Fruit fly (Drosophila melanogaster) whole organism, embryonic: Measurements from ENCODE around the gene BCAS2.
A peak's percentile ranks its signal among the peaks of the same experiment; 100 is the strongest.

ENCODE experiments used
- B-H1 ChIP-seq: fragments of 200-800 bp; sonication (Bioruptor generic); IDR thresholded peaks from 3 replicates; pipeline ENCODE4 v1.3.6; 2022; ENCODE audit warnings: missing biosample characterization, missing genetic modification characterization
- Bdp1 ChIP-seq: fragments of 200-800 bp; sonication (Bioruptor generic); optimal IDR thresholded peaks from 3 replicates; lab custom pipeline; 2016; ENCODE audit warnings: missing biosample characterization, missing genetic modification characterization
- CG11093 ChIP-seq: fragments of 200-800 bp; sonication (Bioruptor generic); IDR thresholded peaks from 3 replicates; pipeline ENCODE4 v1.3.6; 2022; ENCODE audit warnings: missing biosample characterization, missing genetic modification characterization
- CG11723 ChIP-seq: fragments of 200-800 bp; sonication (Bioruptor generic); optimal IDR thresholded peaks from 2 replicates; lab custom pipeline; 2017; ENCODE audit warnings: missing biosample characterization, mild to moderate bottlenecking, missing genetic modification characterization
- CG12659 ChIP-seq: fragments of 200-800 bp; sonication (Bioruptor generic); optimal IDR thresholded peaks from 3 replicates; lab custom pipeline; 2017; ENCODE audit warnings: mild to moderate bottlenecking, missing biosample characterization, missing genetic modification reagents, missing genetic modification characterization
- CG12942 ChIP-seq: fragments of 200-800 bp; sonication (Bioruptor generic); optimal IDR thresholded peaks from 3 replicates; lab custom pipeline; 2016; ENCODE audit warnings: missing biosample characterization, missing genetic modification characterization
- CG14860 ChIP-seq: fragments of 200-800 bp; sonication (Bioruptor generic); IDR thresholded peaks from 3 replicates; pipeline ENCODE4 v1.3.6; 2022; ENCODE audit warnings: missing biosample characterization, missing genetic modification characterization; ENCODE audit not compliant: partially characterized antibody
- CG15011 ChIP-seq: fragments of 200-800 bp; sonication (Bioruptor generic); optimal IDR thresholded peaks from 3 replicates; lab custom pipeline; 2018; ENCODE audit warnings: missing biosample characterization, mild to moderate bottlenecking, missing genetic modification characterization
- CG15514 ChIP-seq: fragments of 200-800 bp; sonication (Bioruptor generic); optimal IDR thresholded peaks from 3 replicates; lab custom pipeline; 2017; ENCODE audit warnings: missing biosample characterization, missing genetic modification characterization, mild to moderate bottlenecking, moderate library complexity, missing genetic modification reagents
- CG18011 ChIP-seq: fragments of 200-800 bp; sonication (Bioruptor generic); optimal IDR thresholded peaks from 2 replicates; lab custom pipeline; 2017; ENCODE audit warnings: missing biosample characterization, missing genetic modification characterization, mild to moderate bottlenecking, moderate library complexity, missing genotype
- CG18262 ChIP-seq: fragments of 200-800 bp; optimal IDR thresholded peaks from 3 replicates; lab custom pipeline; 2019; ENCODE audit warnings: missing biosample characterization, mild to moderate bottlenecking, missing genetic modification characterization, moderate library complexity
- CG30403 ChIP-seq: fragments of 200-800 bp; sonication (Bioruptor generic); optimal IDR thresholded peaks from 3 replicates; lab custom pipeline; 2016; ENCODE audit warnings: missing biosample characterization, missing genetic modification characterization
- CG4360 ChIP-seq: fragments of 200-800 bp; sonication (Bioruptor generic); IDR thresholded peaks from 2 replicates; pipeline ENCODE4 v1.3.6; 2022; ENCODE audit warnings: missing biosample characterization, missing genetic modification characterization
- CG7372 ChIP-seq: fragments of 200-800 bp; sonication (Bioruptor generic); IDR thresholded peaks from 2 replicates; pipeline ENCODE4 v1.3.6; 2022; ENCODE audit warnings: missing biosample characterization, missing genetic modification characterization
- CG8765 ChIP-seq: fragments of 200-800 bp; sonication (Bioruptor generic); IDR thresholded peaks from 2 replicates; pipeline ENCODE4 v1.3.6; 2022; ENCODE audit warnings: missing biosample characterization, missing genetic modification characterization
- CG9932 ChIP-seq: fragments of 200-800 bp; sonication (Bioruptor generic); IDR thresholded peaks from 2 replicates; pipeline ENCODE4 v1.3.6; 2022; ENCODE audit warnings: missing biosample characterization, missing genetic modification characterization
- HLHmδ ChIP-seq: fragments of 200-800 bp; sonication (Bioruptor generic); optimal IDR thresholded peaks from 2 replicates; lab custom pipeline; 2018; ENCODE audit warnings: missing biosample characterization, mild to moderate bottlenecking, missing genetic modification characterization, moderate library complexity
- Hmx ChIP-seq: fragments of 200-800 bp; sonication (Bioruptor generic); optimal IDR thresholded peaks from 2 replicates; lab custom pipeline; 2016; ENCODE audit warnings: missing biosample characterization, missing genetic modification characterization
- Hr3 ChIP-seq: fragments of 200-800 bp; sonication (Bioruptor generic); optimal IDR thresholded peaks from 3 replicates; lab custom pipeline; 2016; ENCODE audit warnings: missing biosample characterization, missing genetic modification characterization
- MTF-1 ChIP-seq: fragments of 200-800 bp; sonication (Bioruptor generic); optimal IDR thresholded peaks from 2 replicates; lab custom pipeline; 2018; ENCODE audit warnings: missing biosample characterization, mild to moderate bottlenecking, missing genetic modification characterization, borderline replicate concordance
- Mad ChIP-seq: fragments of 200-800 bp; sonication (Bioruptor generic); optimal IDR thresholded peaks from 2 replicates; lab custom pipeline; 2016; ENCODE audit warnings: missing biosample characterization, missing genetic modification characterization
- Max ChIP-seq: fragments of 200-800 bp; sonication (Bioruptor generic); optimal IDR thresholded peaks from 2 replicates; lab custom pipeline; 2016; ENCODE audit warnings: missing biosample characterization, mild to moderate bottlenecking, missing genetic modification characterization
- Med ChIP-seq: fragments of 200-800 bp; sonication (Bioruptor generic); peaks from one replicate; lab custom pipeline; 2016; ENCODE audit warnings: missing biosample characterization, missing genetic modification characterization, mild to moderate bottlenecking, inconsistent platforms, moderate library complexity
- NFAT ChIP-seq: fragments of 200-800 bp; sonication (Bioruptor generic); IDR thresholded peaks from 2 replicates; pipeline ENCODE4 v1.3.6; 2022; ENCODE audit warnings: missing biosample characterization, missing genetic modification characterization
- Opbp ChIP-seq: fragments of 200-800 bp; sonication (Bioruptor generic); IDR thresholded peaks from 3 replicates; pipeline ENCODE4 v1.3.6; 2022; ENCODE audit warnings: missing biosample characterization, missing genetic modification characterization; ENCODE audit not compliant: partially characterized antibody
- PHDP ChIP-seq: fragments of 200-800 bp; sonication (Bioruptor generic); optimal IDR thresholded peaks from 3 replicates; lab custom pipeline; 2018; ENCODE audit warnings: missing biosample characterization, mild to moderate bottlenecking, missing genetic modification characterization, moderate library complexity
- Ravus ChIP-seq: fragments of 200-800 bp; sonication (Bioruptor generic); IDR thresholded peaks from 2 replicates; pipeline ENCODE4 v1.3.6; 2022; ENCODE audit warnings: missing biosample characterization, missing genetic modification characterization
- Sin3A ChIP-seq: fragments of >200 bp; optimal IDR thresholded peaks from 2 replicates; lab custom pipeline; 2018
- TFAM ChIP-seq: fragments of 200-800 bp; sonication (Bioruptor generic); optimal IDR thresholded peaks from 2 replicates; lab custom pipeline; 2017; ENCODE audit warnings: missing biosample characterization, missing genetic modification characterization, inconsistent platforms
- YL-1 ChIP-seq: fragments of 200-800 bp; sonication (Bioruptor generic); optimal IDR thresholded peaks from 3 replicates; lab custom pipeline; 2017; ENCODE audit warnings: missing biosample characterization, mild to moderate bottlenecking, missing genetic modification characterization
- az2 ChIP-seq: fragments of 200-800 bp; sonication (Bioruptor generic); optimal IDR thresholded peaks from 3 replicates; lab custom pipeline; 2016; ENCODE audit warnings: missing biosample characterization, missing genetic modification characterization
- bowl ChIP-seq: fragments of 200-800 bp; sonication (Bioruptor generic); IDR thresholded peaks from 2 replicates; pipeline ENCODE4 v1.3.6; 2022; ENCODE audit warnings: missing biosample characterization, missing genetic modification characterization
- btn ChIP-seq: fragments of 200-800 bp; sonication (Bioruptor generic); optimal IDR thresholded peaks from 2 replicates; lab custom pipeline; 2016; ENCODE audit warnings: missing biosample characterization, missing genetic modification characterization
- crp ChIP-seq, 2 experiments: fragments of 200-800 bp; sonication (Bioruptor generic); optimal IDR thresholded peaks; 2 replicates in 1 of 2; 3 replicates in 1 of 2; lab custom pipeline; 2017; ENCODE audit warnings: missing biosample characterization in 2 of 2, missing genetic modification characterization in 2 of 2, mild to moderate bottlenecking in 1 of 2, moderate library complexity in 1 of 2
- dan ChIP-seq: fragments of 200-800 bp; sonication (Bioruptor generic); IDR thresholded peaks from 2 replicates; pipeline ENCODE4 v1.3.6; 2022; ENCODE audit warnings: missing biosample characterization, missing genetic modification characterization
- dm ChIP-seq: fragments of 200-800 bp; sonication (Bioruptor generic); optimal IDR thresholded peaks from 3 replicates; lab custom pipeline; 2016; ENCODE audit warnings: missing biosample characterization, missing genetic modification characterization
- dysf ChIP-seq: fragments of 200-800 bp; sonication (Bioruptor generic); IDR thresholded peaks from 3 replicates; pipeline ENCODE4 v1.3.6; 2022; ENCODE audit warnings: missing biosample characterization, missing genetic modification characterization
- inv ChIP-seq: fragments of 200-800 bp; sonication (Bioruptor generic); IDR thresholded peaks from 2 replicates; pipeline ENCODE4 v1.3.6; 2022; ENCODE audit warnings: missing biosample characterization, missing genetic modification characterization; ENCODE audit not compliant: partially characterized antibody
- kni ChIP-seq: fragments of 200-800 bp; sonication (Bioruptor generic); optimal IDR thresholded peaks from 3 replicates; lab custom pipeline; 2017; ENCODE audit warnings: mild to moderate bottlenecking, missing biosample characterization, missing genetic modification reagents, missing genetic modification characterization
- mld ChIP-seq: fragments of 200-800 bp; sonication (Bioruptor generic); IDR thresholded peaks from 3 replicates; pipeline ENCODE4 v1.3.6; 2022; ENCODE audit warnings: missing biosample characterization, missing genetic modification characterization; ENCODE audit not compliant: partially characterized antibody
- nom ChIP-seq: fragments of 200-800 bp; sonication (Bioruptor generic); optimal IDR thresholded peaks from 2 replicates; lab custom pipeline; 2017; ENCODE audit warnings: missing biosample characterization, missing genetic modification characterization, mild to moderate bottlenecking, moderate library complexity, missing genetic modification reagents
- pros ChIP-seq: fragments of 200-800 bp; sonication (Bioruptor generic); optimal IDR thresholded peaks from 3 replicates; lab custom pipeline; 2019; ENCODE audit warnings: missing biosample characterization, mild to moderate bottlenecking, missing genetic modification characterization, moderate library complexity
- run ChIP-seq: fragments of 200-800 bp; sonication (Bioruptor generic); optimal IDR thresholded peaks from 3 replicates; lab custom pipeline; 2018; ENCODE audit warnings: missing biosample characterization, mild to moderate bottlenecking, missing genetic modification characterization
- sens ChIP-seq: fragments of 200-800 bp; sonication (Bioruptor generic); peaks from one replicate; lab custom pipeline; 2016; ENCODE audit warnings: missing biosample characterization, missing genetic modification characterization
- seq ChIP-seq: fragments of 200-800 bp; sonication (Bioruptor generic); IDR thresholded peaks from 2 replicates; pipeline ENCODE4 v1.3.6; 2022; ENCODE audit warnings: missing biosample characterization, missing genetic modification characterization
- tll ChIP-seq, 2 experiments: fragments of 200-800 bp in 1 of 2; fragments of >200 bp in 1 of 2; sonication (Bioruptor generic) in 1 of 2; optimal IDR thresholded peaks; 2 replicates each; lab custom pipeline; 2017 to 2019; ENCODE audit warnings: missing biosample characterization in 2 of 2, missing genetic modification characterization in 2 of 2, mild to moderate bottlenecking in 1 of 2, moderate library complexity in 1 of 2
- unpg ChIP-seq: fragments of 200-800 bp; sonication (Bioruptor generic); optimal IDR thresholded peaks from 3 replicates; lab custom pipeline; 2018; ENCODE audit warnings: missing biosample characterization, mild to moderate bottlenecking, missing genetic modification characterization, moderate library complexity
- vvl ChIP-seq: fragments of 200-800 bp; sonication (Bioruptor generic); IDR thresholded peaks from 2 replicates; pipeline ENCODE4 v1.3.6; 2022; ENCODE audit warnings: missing biosample characterization, missing genetic modification characterization

The BCAS2 gene

dm6 chr3R:27937752-27938694 lies 15.9 kb upstream of the BCAS2 start, which contains the start of the genes NSD and BOD1 (continued):
- TF ChIP-seq run (tag; lab: Kevin White, UChicago) (no peak), bowl (GFP tag; lab: Robert Waterston, UW) (no peak), CG4360 (GFP tag; lab: Robert Waterston, UW) (no peak; the same call in 1 of the 2 replicates), CG12942 (GFP tag; lab: Kevin White, UChicago) (peak; percentile 15), Sin3A (lab: Kevin White, UChicago) (peak; percentile 5), Mad (no peak), Med (peak; percentile 85), CG7372 (peak; percentile 53; the same call in 1 of the 2 replicates), crp (GFP tag; optimal IDR thresholded peaks at IDR 0.05; lab: Kevin White, UChicago) (peak in 1 of 2 experiments; percentile 39), CG11093 (GFP tag; lab: Robert Waterston, UW) (no peak), dan (GFP tag; lab: Robert Waterston, UW) (no peak), vvl (peak; percentile 79), btn (GFP tag; lab: Kevin White, UChicago) (no peak), CG15011 (GFP tag; lab: Kevin White, UChicago) (no peak), CG8765 (GFP tag; lab: Robert Waterston, UW) (peak; percentile 53; the same call in 1 of the 2 replicates), Opbp (GFP tag; lab: Robert Waterston, UW) (peak; percentile 98), HLHmδ (GFP tag; lab: Kevin White, UChicago) (no peak), az2 (peak; percentile 57), PHDP (tag; lab: Kevin White, UChicago) (no peak), YL-1 (GFP tag; lab: Kevin White, UChicago) (peak; percentile 68), Bdp1 (GFP tag; lab: Kevin White, UChicago) (no peak), TFAM (GFP tag; lab: Kevin White, UChicago) (no peak), nom (GFP tag; lab: Kevin White, UChicago) (no peak), Ravus (GFP tag; lab: Robert Waterston, UW) (peak; percentile 15; the same call in 1 of the 2 replicates), MTF-1 (peak; percentile 61), CG18262 (peak; percentile 62), CG9932 (GFP tag; lab: Robert Waterston, UW) (peak; percentile 94), seq (GFP tag; lab: Robert Waterston, UW) (peak; percentile 40), CG15514 (GFP tag; lab: Kevin White, UChicago) (peak; percentile 64), unpg (peak; percentile 46), tll (GFP tag; optimal IDR thresholded peaks at IDR 0.05; lab: Kevin White, UChicago) (no peak), Hmx (GFP tag; lab: Kevin White, UChicago) (no peak), CG18011 (GFP tag; lab: Kevin White, UChicago) (no peak), Hr3 (GFP tag; lab: Kevin White, UChicago) (peak; percentile 52), dysf (GFP tag; lab: Robert Waterston, UW) (peak; percentile 71), pros (GFP tag; lab: Kevin White, UChicago) (no peak), CG11723 (GFP tag; lab: Kevin White, UChicago) (no peak), CG14860 (peak; percentile 89), NFAT (GFP tag; lab: Robert Waterston, UW) (peak; percentile 85), inv (GFP tag; lab: Robert Waterston, UW) (peak; percentile 96), mld (GFP tag; lab: Robert Waterston, UW) (peak; percentile 95), B-H1 (GFP tag; lab: Robert Waterston, UW) (peak; percentile 45; the same call in 2 of the 3 replicates), dm (peak; percentile 4), sens (GFP tag; lab: Kevin White, UChicago) (peak; percentile 76), Max (GFP tag; lab: Kevin White, UChicago) (no peak), CG12659 (GFP tag; lab: Kevin White, UChicago) (peak; percentile 47), kni (GFP tag; lab: Kevin White, UChicago) (no peak), CG30403 (peak; percentile 61)
